Fruit fly (Drosophila melanogaster): ENCODE results near the gene Pkd2.

The Pkd2 gene

DNA sequence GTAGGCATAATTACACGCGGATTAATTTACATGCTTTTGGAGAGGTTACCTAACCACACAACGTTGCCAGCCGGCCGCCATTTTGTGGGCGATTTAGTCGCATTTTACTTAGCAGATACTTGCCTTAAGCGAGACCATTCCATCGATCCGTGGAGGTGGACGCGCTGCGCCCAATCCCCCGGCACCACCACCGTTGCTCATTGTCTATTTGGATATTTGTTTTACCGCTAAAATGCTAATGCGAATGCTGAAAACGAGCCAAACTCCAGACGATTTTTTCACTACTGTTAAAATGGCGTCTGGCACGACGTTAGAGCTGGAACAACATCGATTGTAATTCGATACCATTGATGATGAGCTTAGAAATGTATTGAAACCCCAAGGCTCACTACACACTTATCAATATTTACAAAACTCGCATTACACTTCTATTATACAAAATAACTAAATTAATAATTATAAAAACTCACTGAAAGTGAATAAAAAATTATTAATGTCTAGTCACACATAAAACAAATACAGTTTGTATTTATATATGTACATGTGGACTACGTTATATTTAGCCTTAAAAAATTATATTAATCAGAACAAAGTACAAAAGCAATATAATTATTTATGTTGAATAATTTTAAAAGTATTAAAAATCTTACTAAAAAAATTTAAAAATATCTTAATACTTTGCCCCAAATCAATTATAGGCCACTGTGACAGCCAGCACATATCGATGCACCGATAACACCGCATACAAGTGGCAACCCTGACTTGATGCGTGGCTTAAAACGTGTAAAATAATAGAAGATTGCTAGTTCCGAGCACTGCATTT lies 35.8 kb downstream of the Pkd2 start, which contains the start of gene eRF3 (continued):
- TF ChIP-seq Eip74EF (GFP tag; optimal IDR thresholded peaks at IDR 0.05): peak in 1 of 2 experiments; percentile 3
- no peak for TF ChIP-seq ab (GFP tag; optimal IDR thresholded peaks at IDR 0.05)
- TF ChIP-seq MBD-R2 (GFP tag; IDR thresholded peaks at IDR 0.05): 0 out of 2 replicates have a peak, but pooled peaks have one; percentile 30
- TF ChIP-seq CG31365 (tag; optimal IDR thresholded peaks at IDR 0.05): no peak
- TF ChIP-seq Mes4 (GFP tag; optimal IDR thresholded peaks at IDR 0.05): no peak
- no peak for TF ChIP-seq zf30C (GFP tag; optimal IDR thresholded peaks at IDR 0.05)
- TF ChIP-seq CG9817 (tag; optimal IDR thresholded peaks at IDR 0.05): peak; percentile 81
- peak; percentile 62 for TF ChIP-seq lilli (GFP tag; optimal IDR thresholded peaks at IDR 0.05)
- no peak for TF ChIP-seq eyg (GFP tag; optimal IDR thresholded peaks at IDR 0.05)
- peak; percentile 59 for TF ChIP-seq az2 (GFP tag; optimal IDR thresholded peaks at IDR 0.05)
- no peak for TF ChIP-seq CTCF (GFP tag; optimal IDR thresholded peaks at IDR 0.05)
- peak; percentile 6 for TF ChIP-seq CG8359 (GFP tag; optimal IDR thresholded peaks at IDR 0.05; ENCODE audit: borderline replicate concordance)
- TF ChIP-seq Myb (GFP tag; optimal IDR thresholded peaks at IDR 0.05): no peak
- TF ChIP-seq Dref (GFP tag; IDR thresholded peaks at IDR 0.05): peak; percentile 71
- peak; percentile 71 for TF ChIP-seq sqz (GFP tag; optimal IDR thresholded peaks at IDR 0.05)
- TF ChIP-seq B-H1 (GFP tag; IDR thresholded peaks at IDR 0.05): 0 out of 3 replicates have a peak, but pooled peaks have one; percentile 51
- peak; percentile 79 for TF ChIP-seq esg (GFP tag; conservative IDR thresholded peaks at IDR 0.05)
- no peak for TF ChIP-seq Lpt (GFP tag; optimal IDR thresholded peaks at IDR 0.05)
- TF ChIP-seq sd (tag; optimal IDR thresholded peaks at IDR 0.05): no peak
- peak; percentile 66; the same call in 1 of the 2 replicates for TF ChIP-seq CG11085 (GFP tag; IDR thresholded peaks at IDR 0.05)
- TF ChIP-seq odd (GFP tag; optimal IDR thresholded peaks at IDR 0.05): peak; percentile 26
- TF ChIP-seq CG6689 (GFP tag; IDR thresholded peaks at IDR 0.05): peak; percentile 82
- no peak for TF ChIP-seq HmgD (GFP tag; optimal IDR thresholded peaks at IDR 0.05)
- 0 out of 2 replicates have a peak, but pooled peaks have one; percentile 45 for TF ChIP-seq Oaz (GFP tag; IDR thresholded peaks at IDR 0.05)
- TF ChIP-seq sob (GFP tag; IDR thresholded peaks at IDR 0.05): peak; percentile 68; the same call in 1 of the 2 replicates
- peak; percentile 85 for TF ChIP-seq CG17829 (tag; optimal IDR thresholded peaks at IDR 0.05)
- peak; percentile 77 for TF ChIP-seq sisA (GFP tag; IDR thresholded peaks at IDR 0.05)
- 0 out of 2 replicates have a peak, but pooled peaks have one; percentile 61 for TF ChIP-seq chm (GFP tag; IDR thresholded peaks at IDR 0.05)
- TF ChIP-seq chif (GFP tag; optimal IDR thresholded peaks at IDR 0.05): peak in 1 of 2 experiments; percentile 2
- TF ChIP-seq CG30403 (GFP tag; optimal IDR thresholded peaks at IDR 0.05): peak; percentile 86
- peak; percentile 78 for TF ChIP-seq fd3F (GFP tag; optimal IDR thresholded peaks at IDR 0.05)
- no peak for TF ChIP-seq pita (GFP tag; optimal IDR thresholded peaks at IDR 0.05)
- TF ChIP-seq CG15601 (tag; optimal IDR thresholded peaks at IDR 0.05): peak; percentile 81
- peak; percentile 70 for TF ChIP-seq CG13894 (tag; optimal IDR thresholded peaks at IDR 0.05)
- TF ChIP-seq Hr78 (GFP tag; optimal IDR thresholded peaks at IDR 0.05): peak in 1 of 2 experiments; percentile 32
- TF ChIP-seq CG8290 (GFP tag; optimal IDR thresholded peaks at IDR 0.05): peak; percentile 8
- TF ChIP-seq CG8290 (tag; optimal IDR thresholded peaks at IDR 0.05): peak in 1 of 2 experiments; percentile 64
- peak; percentile 99 for TF ChIP-seq phol (tag; optimal IDR thresholded peaks at IDR 0.05)
- TF ChIP-seq Stat92E (GFP tag; optimal IDR thresholded peaks at IDR 0.05): no peak
- no peak for TF ChIP-seq sr (GFP tag; IDR thresholded peaks at IDR 0.05)
- no peak for TF ChIP-seq slp2 (GFP tag; optimal IDR thresholded peaks at IDR 0.05)
- TF ChIP-seq cad (GFP tag; optimal IDR thresholded peaks at IDR 0.05): no peak
- no peak for TF ChIP-seq hth (optimal IDR thresholded peaks at IDR 0.05)
- TF ChIP-seq CG34376 (GFP tag; optimal IDR thresholded peaks at IDR 0.05): no peak
- TF ChIP-seq CG18011 (GFP tag; optimal IDR thresholded peaks at IDR 0.05): peak; percentile 9
- no peak for TF ChIP-seq CG6765 (GFP tag; optimal IDR thresholded peaks at IDR 0.05)
- TF ChIP-seq bcd (GFP tag; optimal IDR thresholded peaks at IDR 0.05): peak; percentile 63
- peak; percentile 48 for TF ChIP-seq oc (tag; optimal IDR thresholded peaks at IDR 0.05)
- peak; percentile 87 for TF ChIP-seq CG15269 (tag; optimal IDR thresholded peaks at IDR 0.05)
- TF ChIP-seq usp (GFP tag; optimal IDR thresholded peaks at IDR 0.05): no peak

Data from whole organism, embryonic.